Fruit fly (Drosophila melanogaster) whole organism, adult: ENCODE results near the gene CG5515.

Experiments
- CG12768 ChIP-seq: fragments of 200-800 bp; sonication (Bioruptor generic); optimal IDR thresholded peaks from 2 replicates; lab custom pipeline; 2017; ENCODE audit warnings: missing biosample characterization, missing genetic modification characterization, mild to moderate bottlenecking, moderate library complexity, missing genetic modification reagents
- CG1620 ChIP-seq: fragments of 200-800 bp; sonication (Bioruptor generic); optimal IDR thresholded peaks from 2 replicates; lab custom pipeline; 2016; ENCODE audit warnings: missing biosample characterization, missing genetic modification characterization
- CG33017 ChIP-seq: fragments of 200-800 bp; sonication (Bioruptor generic); optimal IDR thresholded peaks from 2 replicates; lab custom pipeline; 2018; ENCODE audit warnings: missing biosample characterization, mild to moderate bottlenecking, missing genetic modification characterization, moderate library complexity
- CG5204 ChIP-seq: fragments of 200-800 bp; sonication (Bioruptor generic); optimal IDR thresholded peaks from 2 replicates; lab custom pipeline; 2016; ENCODE audit warnings: missing biosample characterization, missing genetic modification characterization
- CG7101 ChIP-seq: fragments of 200-800 bp; sonication (Bioruptor generic); optimal IDR thresholded peaks from 2 replicates; lab custom pipeline; 2018; ENCODE audit warnings: missing biosample characterization, mild to moderate bottlenecking, missing genetic modification characterization, moderate library complexity
- Crg-1 ChIP-seq: fragments of 200-800 bp; sonication (Bioruptor generic); optimal IDR thresholded peaks from 2 replicates; lab custom pipeline; 2016; ENCODE audit warnings: missing biosample characterization, missing genetic modification characterization
- bab1 ChIP-seq: fragments of 200-800 bp; sonication (Bioruptor generic); optimal IDR thresholded peaks from 3 replicates; lab custom pipeline; 2019; ENCODE audit warnings: missing biosample characterization, mild to moderate bottlenecking, missing genetic modification characterization, moderate library complexity
- cic ChIP-seq: fragments of 200-800 bp; sonication (Bioruptor generic); optimal IDR thresholded peaks from 2 replicates; lab custom pipeline; 2017; ENCODE audit warnings: missing biosample characterization, mild to moderate bottlenecking, missing genetic modification characterization, moderate library complexity
- kay ChIP-seq: fragments of 200-800 bp; sonication (Bioruptor generic); peaks from one replicate; lab custom pipeline; 2016; ENCODE audit warnings: missing biosample characterization, missing genetic modification characterization, borderline replicate concordance
- ovo ChIP-seq: fragments of 200-800 bp; sonication (Bioruptor generic); optimal IDR thresholded peaks from 2 replicates; lab custom pipeline; 2016; ENCODE audit warnings: missing biosample characterization, missing genetic modification characterization

The CG5515 gene

dm6 chr3R:24139646-24140130, 49.0 kb downstream of the CG5515 start:
- TF ChIP-seq bab1 (GFP tag; lab: Kevin White, UChicago) (no peak), CG12768 (GFP tag; lab: Kevin White, UChicago) (no peak), CG1620 (GFP tag; lab: Kevin White, UChicago) (no peak), cic (GFP tag; lab: Kevin White, UChicago) (no peak), ovo (GFP tag; lab: Kevin White, UChicago) (no peak), kay (GFP tag; lab: Kevin White, UChicago) (no peak), CG33017 (no peak), CG7101 (tag; lab: Kevin White, UChicago) (no peak), CG5204 (GFP tag; lab: Kevin White, UChicago) (no peak), Crg-1 (GFP tag; lab: Kevin White, UChicago) (no peak)

dm6 chr3R:24138478-24139455, 49.9 kb downstream of the CG5515 start:
- TF ChIP-seq CG33017: no peak
- peak; percentile 54 for TF ChIP-seq cic (GFP tag; lab: Kevin White, UChicago)
